Fruit fly (Drosophila melanogaster) whole organism, embryonic: ENCODE measurements around the gene RpL13.

Source experiments
- CG1529 ChIP-seq: fragments of 200-800 bp; sonication (Bioruptor generic); optimal IDR thresholded peaks from 3 replicates; lab custom pipeline; 2018; ENCODE audit warnings: missing biosample characterization, missing genetic modification characterization
- CG15479 ChIP-seq: fragments of 200-800 bp; sonication (Bioruptor generic); optimal IDR thresholded peaks from 3 replicates; lab custom pipeline; 2019; ENCODE audit warnings: missing biosample characterization, mild to moderate bottlenecking, missing genetic modification characterization, moderate library complexity
- CG6791 ChIP-seq: fragments of 200-800 bp; sonication (Bioruptor generic); IDR thresholded peaks from 3 replicates; pipeline ENCODE4 v1.3.6; 2022; ENCODE audit warnings: missing biosample characterization, missing genetic modification characterization; ENCODE audit not compliant: partially characterized antibody
- CG9215 ChIP-seq: fragments of 200-800 bp; sonication (Bioruptor generic); IDR thresholded peaks from 2 replicates; pipeline ENCODE4 v1.3.6; 2022; ENCODE audit warnings: missing biosample characterization, missing genetic modification characterization
- fru ChIP-seq: fragments of >200 bp; optimal IDR thresholded peaks from 2 replicates; lab custom pipeline; 2017
- gce ChIP-seq: fragments of 200-800 bp; sonication (Bioruptor generic); IDR thresholded peaks from 3 replicates; pipeline ENCODE4 v1.3.6; 2022; ENCODE audit warnings: missing biosample characterization, missing genetic modification characterization
- stc ChIP-seq: fragments of 200-800 bp; sonication (Bioruptor generic); IDR thresholded peaks from 2 replicates; pipeline ENCODE4 v1.3.6; 2022; ENCODE audit warnings: missing biosample characterization, missing genetic modification characterization

DNA sequence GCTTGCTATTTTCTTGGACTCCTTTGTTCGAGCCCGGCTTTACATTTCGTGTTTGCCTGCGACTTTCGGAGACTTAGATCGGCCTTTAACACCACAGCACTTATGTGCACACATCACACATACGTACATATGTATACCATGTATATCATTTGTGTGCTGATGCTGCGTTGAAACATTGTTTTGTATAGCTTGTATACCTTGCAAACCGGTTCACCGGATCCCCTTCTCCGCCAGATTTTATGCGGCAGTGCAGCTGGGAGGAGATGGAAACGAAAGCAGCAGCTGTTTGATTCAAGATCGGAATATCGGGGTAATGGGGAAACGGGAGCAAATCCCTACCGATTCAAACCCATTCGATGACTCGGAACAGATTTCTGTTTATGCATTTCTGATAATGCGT lies 21.1 kb upstream of the RpL13 start:
- TF ChIP-seq CG6791 (GFP tag; lab: Robert Waterston, UW) (no peak), stc (no peak), gce (GFP tag; lab: Robert Waterston, UW) (no peak), CG15479 (GFP tag; lab: Kevin White, UChicago) (no peak), CG1529 (GFP tag; lab: Kevin White, UChicago) (no peak), fru (lab: Kevin White, UChicago) (no peak), CG9215 (GFP tag; lab: Robert Waterston, UW) (no peak)
